Worm (Caenorhabditis elegans) whole organism, young adult: Measurements from ENCODE around the gene B0244.15.

ENCODE experiments used
- B0261.1 ChIP-seq: sonication (generic microtip); optimal IDR thresholded peaks from 2 replicates; lab custom pipeline; 2016; ENCODE audit warnings: mild to moderate bottlenecking, missing genetic modification characterization, moderate library complexity, missing compliant biosample characterization
- D2030.7 ChIP-seq: fragments of 200-800 bp; sonication (Bioruptor generic); IDR thresholded peaks from 2 replicates; pipeline ENCODE4 v1.3.6; 2022; ENCODE audit warnings: missing genetic modification reagents, missing genetic modification characterization, missing compliant biosample characterization
- F57A8.1 ChIP-seq: fragments of 200-800 bp; sonication (Bioruptor generic); optimal IDR thresholded peaks from 2 replicates; lab custom pipeline; 2018; ENCODE audit warnings: mild to moderate bottlenecking, missing genetic modification characterization, moderate library complexity, missing compliant biosample characterization
- ZK185.1 ChIP-seq: sonication (generic microtip); optimal IDR thresholded peaks from 2 replicates; lab custom pipeline; 2016; ENCODE audit warnings: mild to moderate bottlenecking, missing genetic modification characterization, missing compliant biosample characterization; ENCODE audit not compliant: poor library complexity, severe bottlenecking
- ama-1 ChIP-seq, 3 experiments: fragments of 150-350 bp in 1 of 3; sonication (generic microtip) in 2 of 3; optimal IDR thresholded peaks; 2 replicates each; lab custom pipeline; 2014 to 2018; ENCODE audit warnings: missing biosample characterization in 2 of 3, missing genetic modification characterization in 2 of 3, missing genetic modification reagents in 2 of 3
- chd-7 ChIP-seq: sonication (generic microtip); optimal IDR thresholded peaks from 2 replicates; lab custom pipeline; 2016; ENCODE audit warnings: mild to moderate bottlenecking, missing genetic modification characterization, moderate library complexity, missing compliant biosample characterization
- ets-4 ChIP-seq: fragments of 200-800 bp; sonication (Bioruptor generic); optimal IDR thresholded peaks from 2 replicates; lab custom pipeline; 2018; ENCODE audit warnings: mild to moderate bottlenecking, missing genetic modification characterization, missing compliant biosample characterization
- hlh-26 ChIP-seq: fragments of 200-800 bp; sonication (Bioruptor generic); conservative IDR thresholded peaks from 2 replicates; pipeline ENCODE4 v1.3.6; 2022; ENCODE audit warnings: missing genetic modification reagents, missing genetic modification characterization, missing compliant biosample characterization
- madf-8 ChIP-seq: fragments of 200-800 bp; sonication (Bioruptor generic); conservative IDR thresholded peaks from 2 replicates; pipeline ENCODE4 v1.3.6; 2022; ENCODE audit warnings: missing genetic modification reagents, missing genetic modification characterization, missing compliant biosample characterization
- nfya-1 ChIP-seq: sonication (generic microtip); optimal IDR thresholded peaks from 2 replicates; lab custom pipeline; 2017; ENCODE audit warnings: antibody characterized with exemption, missing compliant biosample characterization, missing genetic modification characterization, borderline replicate concordance; ENCODE audit not compliant: insufficient read depth
- nfya-2 ChIP-seq: fragments of 200-800 bp; sonication (Bioruptor generic); IDR thresholded peaks from 2 replicates; pipeline ENCODE4 v1.3.6; 2022; ENCODE audit warnings: missing genetic modification reagents, missing genetic modification characterization, missing compliant biosample characterization
- tbp1 ChIP-seq: fragments of 200-800 bp; sonication (Bioruptor generic); optimal IDR thresholded peaks from 2 replicates; lab custom pipeline; 2018; ENCODE audit warnings: mild to moderate bottlenecking, missing genetic modification characterization, missing compliant biosample characterization
- unc-62 ChIP-seq: fragments of 150-350 bp; optimal IDR thresholded peaks from 2 replicates; lab custom pipeline; 2014; ENCODE audit warnings: missing biosample characterization, missing genetic modification reagents, missing genetic modification characterization
- ztf-25 ChIP-seq: fragments of 200-800 bp; sonication (Bioruptor generic); IDR thresholded peaks from 2 replicates; pipeline ENCODE4 v1.3.6; 2022; ENCODE audit warnings: missing genetic modification reagents, missing genetic modification characterization, missing compliant biosample characterization

- TF ChIP-seq B0261.1 (tag; lab: Kevin White, UChicago) = no peak
- peak; percentile 81 for TF ChIP-seq ZK185.1 (tag; lab: Kevin White, UChicago)
- no peak for TF ChIP-seq ztf-25 (GFP tag; lab: Robert Waterston, UW)
- no peak for TF ChIP-seq F57A8.1 (GFP tag; lab: Kevin White, UChicago)
- peak; percentile 41 for TF ChIP-seq madf-8
- TF ChIP-seq D2030.7 = peak; percentile 77
- TF ChIP-seq ets-4 (GFP tag; lab: Kevin White, UChicago) = no peak
- no peak for TF ChIP-seq nfya-2 (GFP tag; lab: Robert Waterston, UW)
- TF ChIP-seq ama-1 (optimal IDR thresholded peaks at IDR 0.05; lab: Kevin White, UChicago) = no peak
- TF ChIP-seq ama-1 (GFP tag; optimal IDR thresholded peaks at IDR 0.05; lab: Kevin White, UChicago) = peak in 1 of 2 experiments; percentile 19
- TF ChIP-seq hlh-26 (GFP tag; lab: Robert Waterston, UW) = no peak
- no peak for TF ChIP-seq unc-62 (GFP tag; lab: Kevin White, UChicago)
- no peak for TF ChIP-seq chd-7 (tag; lab: Kevin White, UChicago)
- TF ChIP-seq tbp1 (GFP tag; lab: Kevin White, UChicago) = peak; percentile 61
- TF ChIP-seq nfya-1 = no peak
Observed at ce11 chrIII:5706077-5706627, 37.0 kb upstream of the B0244.15 start, which contains the start of gene rpl-23.
